Worm (Caenorhabditis elegans): Measurements from ENCODE around the gene Y54F10AM.15.

The Y54F10AM.15 gene

DNA sequence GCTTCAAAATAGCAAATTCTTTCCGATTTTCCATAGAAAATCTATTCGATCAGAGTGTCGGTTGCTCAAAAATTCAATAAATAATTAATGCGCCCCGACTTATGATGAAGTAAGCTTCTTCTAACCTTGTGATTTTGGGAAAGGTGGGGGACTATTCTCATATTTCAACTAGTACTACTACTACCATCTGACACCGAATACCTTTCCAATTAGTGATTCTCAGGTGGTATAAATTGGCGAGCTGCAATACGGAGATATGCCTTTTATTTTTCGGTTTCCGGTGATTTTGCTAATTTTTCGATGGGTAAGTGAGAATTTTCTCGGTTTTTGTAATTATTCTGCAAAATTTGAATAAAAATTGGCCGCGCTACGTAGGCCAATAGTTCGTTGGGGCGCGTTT lies 32.9 kb upstream of the Y54F10AM.15 start, which contains the start of gene nhr-239:
nhr-239 (plus strand) TSS at position 301 of the 400 bp plus-strand sequence.
- TF ChIP-seq aly-2 (tag; optimal IDR thresholded peaks at IDR 0.05) (no peak), ZK546.5 (tag; optimal IDR thresholded peaks at IDR 0.05) (no peak), C34F6.9 (tag; optimal IDR thresholded peaks at IDR 0.05) (no peak), alr-1 (tag; optimal IDR thresholded peaks at IDR 0.05) (no peak), elt-1 (tag; optimal IDR thresholded peaks at IDR 0.05) (no peak), unc-62 (GFP tag; optimal IDR thresholded peaks at IDR 0.05) (no peak), dmd-4 (tag; optimal IDR thresholded peaks at IDR 0.05) (no peak), lin-13 (GFP tag; optimal IDR thresholded peaks at IDR 0.05) (no peak), crh-2 (tag; optimal IDR thresholded peaks at IDR 0.05) (no peak), elt-3 (tag; optimal IDR thresholded peaks at IDR 0.05) (no peak), egl-27 (tag; optimal IDR thresholded peaks at IDR 0.05) (no peak)

DNA sequence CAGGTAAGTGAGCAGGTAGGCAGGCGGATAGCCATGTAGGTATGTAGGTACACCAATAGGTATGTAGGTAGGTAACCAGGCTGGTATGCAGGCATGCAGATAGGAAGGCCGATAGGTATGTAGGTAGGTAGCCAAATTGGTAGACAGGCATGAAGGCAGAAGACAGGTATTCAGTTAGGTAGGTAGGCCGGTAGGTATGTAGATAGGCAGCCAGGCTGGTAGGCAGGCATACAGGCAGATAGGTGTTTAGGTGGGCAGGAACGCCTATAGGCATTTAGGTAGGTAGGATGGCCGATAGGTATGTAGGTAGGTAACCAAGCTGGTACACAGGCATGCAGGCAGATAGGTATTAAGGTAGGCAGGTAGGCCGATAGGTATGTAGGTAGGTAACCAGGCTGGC lies 32.3 kb upstream of the Y54F10AM.15 start:
- no peak for TF ChIP-seq lin-13 (GFP tag; optimal IDR thresholded peaks at IDR 0.05)
- TF ChIP-seq ZK546.5 (tag; optimal IDR thresholded peaks at IDR 0.05): no peak
- no peak for TF ChIP-seq ztf-1 (GFP tag; conservative IDR thresholded peaks at IDR 0.05)
- no peak for TF ChIP-seq ama-1 (optimal IDR thresholded peaks at IDR 0.05)
- TF ChIP-seq gmeb-1 (tag; optimal IDR thresholded peaks at IDR 0.05): no peak
- TF ChIP-seq mdl-1 (tag; optimal IDR thresholded peaks at IDR 0.05): no peak
- TF ChIP-seq nhr-11 (tag; optimal IDR thresholded peaks at IDR 0.05): no peak
- TF ChIP-seq peb-1 (tag; optimal IDR thresholded peaks at IDR 0.05): no peak
- TF ChIP-seq sma-9 (GFP tag; optimal IDR thresholded peaks at IDR 0.05): no peak
- no peak for TF ChIP-seq sma-9 (tag; optimal IDR thresholded peaks at IDR 0.05)
- no peak for TF ChIP-seq unc-55 (GFP tag; optimal IDR thresholded peaks at IDR 0.05)
- TF ChIP-seq ztf-11 (tag; optimal IDR thresholded peaks at IDR 0.05): no peak
- no peak for TF ChIP-seq ztf-4 (tag; optimal IDR thresholded peaks at IDR 0.05)
- no peak for TF ChIP-seq unc-39 (tag; optimal IDR thresholded peaks at IDR 0.05)
- no peak for TF ChIP-seq lin-39 (tag; optimal IDR thresholded peaks at IDR 0.05)
- no peak for TF ChIP-seq ceh-16 (tag; optimal IDR thresholded peaks at IDR 0.05)
- TF ChIP-seq sma-3 (GFP tag; optimal IDR thresholded peaks at IDR 0.05): no peak
- TF ChIP-seq nhr-129 (tag; optimal IDR thresholded peaks at IDR 0.05): no peak
- TF ChIP-seq egl-27 (tag; optimal IDR thresholded peaks at IDR 0.05): no peak

- TF ChIP-seq elt-1 (tag; optimal IDR thresholded peaks at IDR 0.05): no peak
These were observed 25.1 kb upstream of the Y54F10AM.15 start for ce11 chrIII:2553579-2553978.

- TF ChIP-seq C34F6.9 (tag; optimal IDR thresholded peaks at IDR 0.05) (peak; percentile 33), lsy-2 (tag; optimal IDR thresholded peaks at IDR 0.05) (no peak)
These were observed 23.9 kb upstream of the Y54F10AM.15 start for ce11 chrIII:2552382-2552781.

- TF ChIP-seq Y55F3AM.14 (GFP tag; optimal IDR thresholded peaks at IDR 0.05) (no peak), gmeb-1 (tag; optimal IDR thresholded peaks at IDR 0.05) (no peak), unc-55 (GFP tag; optimal IDR thresholded peaks at IDR 0.05) (no peak), ztf-4 (tag; optimal IDR thresholded peaks at IDR 0.05) (no peak), nhr-77 (tag; optimal IDR thresholded peaks at IDR 0.05) (no peak)
These were observed 23.5 kb upstream of the Y54F10AM.15 start for ce11 chrIII:2551981-2552380.

DNA sequence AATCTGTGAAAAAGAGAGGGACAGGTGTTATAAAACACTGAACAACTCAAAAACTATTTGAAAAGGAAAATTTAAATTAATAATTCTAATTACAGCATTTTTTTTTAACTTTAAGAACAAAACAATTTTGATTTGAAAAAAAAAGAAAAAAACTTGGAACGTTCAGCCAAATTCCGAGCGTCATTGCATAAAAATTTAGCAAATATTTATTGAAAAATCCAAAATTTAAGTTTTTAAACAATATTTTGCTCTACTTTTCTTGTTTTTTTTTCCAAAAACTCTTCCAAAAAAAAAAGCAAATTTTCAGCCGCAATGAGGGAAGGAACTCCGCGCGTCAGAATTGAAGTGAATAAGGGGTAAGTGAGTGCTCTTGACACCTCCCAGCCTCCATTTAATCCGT lies 21.1 kb upstream of the Y54F10AM.15 start, which contains the start of gene feh-1:
feh-1 (plus strand) TSS at position 301 of the 400 bp plus-strand sequence.
- TF ChIP-seq sma-3 (GFP tag; optimal IDR thresholded peaks at IDR 0.05): no peak
- TF ChIP-seq fos-1 (tag; optimal IDR thresholded peaks at IDR 0.05): no peak
- TF ChIP-seq nhr-6 (tag; optimal IDR thresholded peaks at IDR 0.05): no peak
- TF ChIP-seq lin-13 (GFP tag; optimal IDR thresholded peaks at IDR 0.05): no peak
- TF ChIP-seq lsy-2 (tag; optimal IDR thresholded peaks at IDR 0.05): no peak
- no peak for TF ChIP-seq ztf-1 (GFP tag; conservative IDR thresholded peaks at IDR 0.05)
- TF ChIP-seq ceh-16 (tag; optimal IDR thresholded peaks at IDR 0.05): no peak
- no peak for TF ChIP-seq sem-4 (tag; optimal IDR thresholded peaks at IDR 0.05)
- TF ChIP-seq ZK546.5 (tag; optimal IDR thresholded peaks at IDR 0.05): no peak
- TF ChIP-seq skn-1 (tag; optimal IDR thresholded peaks at IDR 0.05): no peak
- no peak for TF ChIP-seq C34F6.9 (tag; optimal IDR thresholded peaks at IDR 0.05)
- TF ChIP-seq nhr-21 (tag; optimal IDR thresholded peaks at IDR 0.05): no peak
- TF ChIP-seq alr-1 (tag; optimal IDR thresholded peaks at IDR 0.05): no peak
- no peak for TF ChIP-seq ztf-4 (tag; optimal IDR thresholded peaks at IDR 0.05)
- TF ChIP-seq unc-39 (tag; optimal IDR thresholded peaks at IDR 0.05): no peak
- no peak for TF ChIP-seq nhr-12 (tag; optimal IDR thresholded peaks at IDR 0.05)
- TF ChIP-seq ztf-11 (tag; optimal IDR thresholded peaks at IDR 0.05): no peak
- TF ChIP-seq nhr-129 (tag; optimal IDR thresholded peaks at IDR 0.05): no peak
